Worm (Caenorhabditis elegans) whole organism, late embryonic: Measurements from ENCODE around the gene ins-11.
"Not testable (repeated sequence)": the region's sequence is repeated elsewhere in the genome, so short reads cannot be mapped to it uniquely, and the experiment has no call there.

Experiments
- dve-1 ChIP-seq: sonication (generic microtip); optimal IDR thresholded peaks from 2 replicates; lab custom pipeline; 2017; ENCODE audit warnings: antibody characterized with exemption, mild to moderate bottlenecking, missing genetic modification characterization, missing compliant biosample characterization
- pha-4 ChIP-seq: fragments of 150-350 bp; optimal IDR thresholded peaks from 2 replicates; lab custom pipeline; 2018; ENCODE audit warnings: missing biosample characterization, missing genetic modification reagents, missing genetic modification characterization

ce11 chrII:5540113-5540512, 16.4 kb upstream of the ins-11 start, which contains the start of gene hlh-27:
- not testable (repeated sequence) for TF ChIP-seq dve-1, pha-4 (tag; lab: Kevin White, UChicago)
